Worm (Caenorhabditis elegans) whole organism, young adult: ENCODE data around the gene F28H7.3.

Experiments
- B0035.1 ChIP-seq: sonication (generic microtip); optimal IDR thresholded peaks from 2 replicates; lab custom pipeline; 2016; ENCODE audit warnings: missing genetic modification characterization, mild to moderate bottlenecking, missing compliant biosample characterization, missing genotype, missing genetic modification reagents
- B0261.1 ChIP-seq: sonication (generic microtip); optimal IDR thresholded peaks from 2 replicates; lab custom pipeline; 2016; ENCODE audit warnings: mild to moderate bottlenecking, missing genetic modification characterization, moderate library complexity, missing compliant biosample characterization
- F33H1.4 ChIP-seq: fragments of 200-800 bp; sonication (Bioruptor generic); IDR thresholded peaks from 2 replicates; pipeline ENCODE4 v1.3.6; 2022; ENCODE audit warnings: missing genetic modification reagents, missing genetic modification characterization, missing compliant biosample characterization
- F39B2.1 ChIP-seq: fragments of 200-800 bp; sonication (Bioruptor generic); IDR thresholded peaks from 2 replicates; pipeline ENCODE4 v1.3.6; 2022; ENCODE audit warnings: missing genetic modification reagents, missing genetic modification characterization, missing compliant biosample characterization
- F49E8.2 ChIP-seq: sonication (generic microtip); optimal IDR thresholded peaks from 3 replicates; lab custom pipeline; 2017; ENCODE audit warnings: missing genetic modification characterization, mild to moderate bottlenecking, missing compliant biosample characterization, antibody characterized with exemption, moderate library complexity; ENCODE audit not compliant: insufficient read depth
- Y53F4B.3 ChIP-seq: fragments of 200-800 bp; sonication (Bioruptor generic); IDR thresholded peaks from 2 replicates; pipeline ENCODE4 v1.3.6; 2022; ENCODE audit warnings: missing genetic modification reagents, missing genetic modification characterization, missing compliant biosample characterization
- Y56A3A.18 ChIP-seq: fragments of 200-800 bp; sonication (Bioruptor generic); IDR thresholded peaks from 2 replicates; pipeline ENCODE4 v1.3.6; 2022; ENCODE audit warnings: missing genetic modification reagents, missing genetic modification characterization, missing compliant biosample characterization
- atf-7 ChIP-seq: sonication (generic microtip); optimal IDR thresholded peaks from 2 replicates; lab custom pipeline; 2017; ENCODE audit warnings: mild to moderate bottlenecking, missing genetic modification characterization, missing compliant biosample characterization
- cebp-1 ChIP-seq, 2 experiments: fragments of 200-800 bp in 1 of 2; sonication (Bioruptor generic) in 1 of 2; sonication (generic microtip) in 1 of 2; IDR thresholded peaks in 1 of 2; optimal IDR thresholded peaks in 1 of 2; 2 replicates each; pipeline versions ENCODE4 v1.3.6 to Lab custom; 2017 to 2022; ENCODE audit warnings: missing compliant biosample characterization in 2 of 2, missing genetic modification characterization in 2 of 2, mild to moderate bottlenecking in 1 of 2, missing genetic modification reagents in 1 of 2, moderate library complexity in 1 of 2
- egl-18 ChIP-seq: fragments of 200-800 bp; sonication (Bioruptor generic); IDR thresholded peaks from 2 replicates; pipeline ENCODE4 v1.3.6; 2022; ENCODE audit warnings: missing genetic modification reagents, missing genetic modification characterization, missing compliant biosample characterization
- ekl-4 ChIP-seq: fragments of 200-800 bp; sonication (Bioruptor generic); IDR thresholded peaks from 2 replicates; pipeline ENCODE4 v1.3.6; 2022; ENCODE audit warnings: missing genetic modification reagents, missing genetic modification characterization, missing compliant biosample characterization
- fkh-3 ChIP-seq: sonication (generic microtip); optimal IDR thresholded peaks from 2 replicates; lab custom pipeline; 2016; ENCODE audit warnings: mild to moderate bottlenecking, missing genetic modification characterization, missing compliant biosample characterization
- hlh-26 ChIP-seq: fragments of 200-800 bp; sonication (Bioruptor generic); conservative IDR thresholded peaks from 2 replicates; pipeline ENCODE4 v1.3.6; 2022; ENCODE audit warnings: missing genetic modification reagents, missing genetic modification characterization, missing compliant biosample characterization
- let-526 ChIP-seq: fragments of 200-800 bp; sonication (Bioruptor generic); IDR thresholded peaks from 2 replicates; pipeline ENCODE4 v1.3.6; 2022; ENCODE audit warnings: missing genetic modification reagents, missing genetic modification characterization, missing compliant biosample characterization
- lin-26 ChIP-seq: fragments of 200-800 bp; sonication (Bioruptor generic); IDR thresholded peaks from 2 replicates; pipeline ENCODE4 v1.3.6; 2022; ENCODE audit warnings: missing genetic modification reagents, missing genetic modification characterization, missing compliant biosample characterization
- lin-40 ChIP-seq: sonication (generic microtip); optimal IDR thresholded peaks from 2 replicates; lab custom pipeline; 2016; ENCODE audit warnings: missing genetic modification characterization, mild to moderate bottlenecking, missing compliant biosample characterization, missing genotype, missing genetic modification reagents
- lin-54 ChIP-seq: fragments of 200-800 bp; sonication (Bioruptor generic); optimal IDR thresholded peaks from 2 replicates; lab custom pipeline; 2018; ENCODE audit warnings: mild to moderate bottlenecking, missing genetic modification characterization, missing compliant biosample characterization
- lir-1 ChIP-seq: fragments of 200-800 bp; sonication (Bioruptor generic); conservative IDR thresholded peaks from 2 replicates; pipeline ENCODE4 v1.3.6; 2022; ENCODE audit warnings: missing genetic modification reagents, missing genetic modification characterization, missing compliant biosample characterization
- madf-10 ChIP-seq: sonication (generic microtip); optimal IDR thresholded peaks from 2 replicates; lab custom pipeline; 2016; ENCODE audit warnings: mild to moderate bottlenecking, missing genetic modification characterization, missing compliant biosample characterization
- madf-3 ChIP-seq: fragments of 200-800 bp; sonication (Bioruptor generic); IDR thresholded peaks from 2 replicates; pipeline ENCODE4 v1.3.6; 2022; ENCODE audit warnings: missing genetic modification reagents, missing genetic modification characterization, missing compliant biosample characterization
- madf-8 ChIP-seq: fragments of 200-800 bp; sonication (Bioruptor generic); conservative IDR thresholded peaks from 2 replicates; pipeline ENCODE4 v1.3.6; 2022; ENCODE audit warnings: missing genetic modification reagents, missing genetic modification characterization, missing compliant biosample characterization
- nfyb-1 ChIP-seq: fragments of 200-800 bp; sonication (Bioruptor generic); IDR thresholded peaks from 2 replicates; pipeline ENCODE4 v1.3.6; 2022; ENCODE audit warnings: missing genetic modification reagents, missing genetic modification characterization, missing compliant biosample characterization
- nhr-80 ChIP-seq: sonication (generic microtip); optimal IDR thresholded peaks from 2 replicates; lab custom pipeline; 2016; ENCODE audit warnings: missing genetic modification characterization, missing compliant biosample characterization
- pha-4 ChIP-seq: fragments of 150-350 bp; sonication (generic microtip); optimal IDR thresholded peaks from 2 replicates; lab custom pipeline; 2014; ENCODE audit warnings: missing biosample characterization, missing genetic modification reagents, missing genetic modification characterization
- sea-2 ChIP-seq: fragments of 200-800 bp; sonication (Bioruptor generic); IDR thresholded peaks from 2 replicates; pipeline ENCODE4 v1.3.6; 2022; ENCODE audit warnings: missing genetic modification characterization, missing compliant biosample characterization
- snpc-1.1 ChIP-seq: sonication (generic microtip); optimal IDR thresholded peaks from 2 replicates; lab custom pipeline; 2017; ENCODE audit warnings: missing genetic modification characterization, mild to moderate bottlenecking, missing compliant biosample characterization, antibody characterized with exemption, moderate library complexity, missing genotype, missing genetic modification reagents; ENCODE audit not compliant: insufficient read depth
- snpc-1.3 ChIP-seq: sonication (generic microtip); optimal IDR thresholded peaks from 2 replicates; lab custom pipeline; 2017; ENCODE audit warnings: missing genetic modification characterization, mild to moderate bottlenecking, missing compliant biosample characterization, antibody characterized with exemption, moderate library complexity, missing genotype, missing genetic modification reagents; ENCODE audit not compliant: insufficient read depth
- snpc-4 ChIP-seq, 5 experiments: fragments of 150-350 bp in 1 of 5; sonication (generic microtip) in 4 of 5; optimal IDR thresholded peaks; 2 replicates each; lab custom pipeline; 2014 to 2018; ENCODE audit warnings: missing genetic modification characterization in 5 of 5, missing biosample characterization in 3 of 5, antibody characterized with exemption in 2 of 5, mild to moderate bottlenecking in 2 of 5, missing compliant biosample characterization in 2 of 5, missing genotype in 2 of 5, moderate library complexity in 2 of 5, missing genetic modification reagents in 1 of 5
- somi-1 ChIP-seq: fragments of 200-800 bp; sonication (Bioruptor generic); optimal IDR thresholded peaks from 2 replicates; lab custom pipeline; 2018; ENCODE audit warnings: mild to moderate bottlenecking, missing genetic modification characterization, missing compliant biosample characterization
- xnd-1 ChIP-seq: sonication (generic microtip); optimal IDR thresholded peaks from 2 replicates; lab custom pipeline; 2016; ENCODE audit warnings: missing genotype, missing genetic modification reagents, missing genetic modification characterization, missing compliant biosample characterization
- zim-3 ChIP-seq: sonication (generic microtip); optimal IDR thresholded peaks from 2 replicates; lab custom pipeline; 2017; ENCODE audit warnings: mild to moderate bottlenecking, missing genetic modification characterization, moderate library complexity, missing compliant biosample characterization
- ztf-6 ChIP-seq: fragments of 200-800 bp; sonication (Bioruptor generic); IDR thresholded peaks from 2 replicates; pipeline ENCODE4 v1.3.6; 2022; ENCODE audit warnings: missing genetic modification reagents, missing genetic modification characterization, missing compliant biosample characterization

The F28H7.3 gene

ce11 chrV:10757128-10757527 lies 6.5 kb upstream of the F28H7.3 start:
- TF ChIP-seq egl-18 (GFP tag; lab: Robert Waterston, UW) (no peak), let-526 (no peak), nfyb-1 (no peak), somi-1 (GFP tag; lab: Kevin White, UChicago) (no peak), cebp-1 (GFP tag; IDR thresholded peaks at IDR 0.05; lab: Robert Waterston, UW) (peak; percentile 57; the same call in 1 of the 2 replicates), cebp-1 (tag; optimal IDR thresholded peaks at IDR 0.05; lab: Kevin White, UChicago) (no peak), atf-7 (tag; lab: Kevin White, UChicago) (no peak), xnd-1 (tag; lab: Kevin White, UChicago) (no peak)

- no peak for TF ChIP-seq hlh-26
- TF ChIP-seq madf-3 (GFP tag; lab: Robert Waterston, UW) = no peak
- no peak for TF ChIP-seq B0261.1 (tag; lab: Kevin White, UChicago)
- no peak for TF ChIP-seq sea-2 (GFP tag; lab: Robert Waterston, UW)
- TF ChIP-seq snpc-1.3 = no peak
- TF ChIP-seq pha-4 (tag; lab: Kevin White, UChicago) = no peak
- TF ChIP-seq lir-1 (GFP tag; lab: Robert Waterston, UW) = no peak
- TF ChIP-seq nfyb-1 = no peak
- TF ChIP-seq madf-10 = no peak
Measured at ce11 chrV:10756698-10757097, 6.1 kb upstream of the F28H7.3 start, which contains the start of gene irld-6. Gene irld-6 (minus strand): TSS chrV:10756798.

- TF ChIP-seq let-526 (no peak), snpc-1.1 (tag; lab: Kevin White, UChicago) (no peak), ekl-4 (GFP tag; lab: Robert Waterston, UW) (no peak), snpc-4 (GFP tag; optimal IDR thresholded peaks at IDR 0.05; lab: Kevin White, UChicago) (no peak), snpc-4 (tag; optimal IDR thresholded peaks at IDR 0.05; lab: Kevin White, UChicago) (no peak), F33H1.4 (GFP tag; lab: Robert Waterston, UW) (no peak), fkh-3 (tag; lab: Kevin White, UChicago) (no peak), Y53F4B.3 (GFP tag; lab: Robert Waterston, UW) (no peak)
- TF ChIP-seq, all 124 proteins: peak for 0
Measured at ce11 chrV:10754050-10754449, 3.5 kb upstream of the F28H7.3 start, which contains the start of gene F28H7.7. Gene F28H7.7 (minus strand): TSS chrV:10754150.

ce11 chrV:10747263-10747951 lies 3.2 kb downstream of the F28H7.3 start, which contains the start of the genes selt-1.2 and F28H7.2:
Gene selt-1.2 (minus strand): TSS chrV:10747363.
Gene F28H7.2 (plus strand): TSS chrV:10747901.
- TF ChIP-seq lin-40 (no peak), Y56A3A.18 (GFP tag; lab: Robert Waterston, UW) (no peak), ztf-6 (no peak), lin-54 (GFP tag; lab: Kevin White, UChicago) (no peak)

ce11 chrV:10745034-10745433 lies 5.6 kb downstream of the F28H7.3 start, which contains the start of gene srj-21:
Gene srj-21 (plus strand): TSS chrV:10745334.
- TF ChIP-seq F49E8.2 (tag; lab: Kevin White, UChicago) (no peak), lin-26 (GFP tag; lab: Robert Waterston, UW) (no peak), zim-3 (no peak), nhr-80 (tag; lab: Kevin White, UChicago) (no peak), atf-7 (tag; lab: Kevin White, UChicago) (no peak), B0035.1 (no peak), madf-8 (GFP tag; lab: Robert Waterston, UW) (no peak), F39B2.1 (GFP tag; lab: Robert Waterston, UW) (no peak)
